Worm (Caenorhabditis elegans) whole organism, midembryonic: Measurements from ENCODE around the gene C56C10.6.
"Not testable (repeated sequence)": the region's sequence is repeated elsewhere in the genome, so short reads cannot be mapped to it uniquely, and the experiment has no call there.

Source experiments
- T22C8.4 ChIP-seq: fragments of 200-800 bp; sonication (Bioruptor generic); IDR thresholded peaks from 2 replicates; pipeline ENCODE4 v1.3.6; 2022; ENCODE audit warnings: missing genetic modification characterization, missing compliant biosample characterization
- cog-1 ChIP-seq: sonication (generic microtip); optimal IDR thresholded peaks from 2 replicates; lab custom pipeline; 2016; ENCODE audit warnings: missing genetic modification characterization, missing compliant biosample characterization
- flt-1 ChIP-seq: fragments of 200-800 bp; sonication (Bioruptor generic); IDR thresholded peaks from 2 replicates; pipeline ENCODE4 v1.3.6; 2022; ENCODE audit warnings: missing genetic modification characterization, missing compliant biosample characterization
- klf-2 ChIP-seq: fragments of 200-800 bp; sonication (Bioruptor generic); conservative IDR thresholded peaks from 2 replicates; pipeline ENCODE4 v1.3.6; 2022; ENCODE audit warnings: missing genetic modification reagents, missing genetic modification characterization, missing compliant biosample characterization
- med-1 ChIP-seq: sonication (generic microtip); optimal IDR thresholded peaks from 2 replicates; lab custom pipeline; 2017; ENCODE audit warnings: missing genetic modification characterization, mild to moderate bottlenecking, missing compliant biosample characterization, antibody characterized with exemption, missing genetic modification reagents; ENCODE audit not compliant: insufficient read depth
- ref-1 ChIP-seq: fragments of 200-800 bp; sonication (Bioruptor generic); conservative IDR thresholded peaks from 2 replicates; pipeline ENCODE4 v1.3.6; 2022; ENCODE audit warnings: missing genetic modification reagents, missing genetic modification characterization, missing compliant biosample characterization
- tab-1 ChIP-seq: fragments of 200-800 bp; sonication (Bioruptor generic); IDR thresholded peaks from 2 replicates; pipeline ENCODE4 v1.3.6; 2022; ENCODE audit warnings: missing genetic modification characterization, missing compliant biosample characterization
- ztf-23 ChIP-seq: fragments of 200-800 bp; sonication (Bioruptor generic); IDR thresholded peaks from 2 replicates; pipeline ENCODE4 v1.3.6; 2022; ENCODE audit warnings: missing genetic modification reagents, missing genetic modification characterization, missing compliant biosample characterization
- ztf-29 ChIP-seq: fragments of 200-800 bp; sonication (Bioruptor generic); IDR thresholded peaks from 2 replicates; pipeline ENCODE4 v1.3.6; 2022; ENCODE audit warnings: missing genetic modification reagents, missing genetic modification characterization, missing compliant biosample characterization

The C56C10.6 gene

DNA sequence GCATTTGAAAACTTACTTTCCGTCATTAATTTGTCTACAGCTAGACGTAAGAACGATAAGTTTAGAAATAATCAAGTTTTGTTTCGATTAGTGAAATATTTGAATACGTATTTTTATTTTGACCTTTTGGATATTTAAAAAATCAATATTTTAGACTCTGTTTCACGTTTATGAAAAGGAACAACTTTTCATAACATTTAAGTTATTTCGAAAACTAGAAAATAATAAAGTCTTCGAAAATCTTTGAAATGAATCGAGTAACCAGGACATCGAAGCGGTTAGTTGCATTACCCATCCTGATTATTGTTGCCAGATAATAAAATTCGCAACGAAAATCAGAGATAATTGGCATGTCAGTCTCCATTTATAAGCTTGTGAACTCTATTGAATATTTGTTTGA lies at the start of gene C56C10.6:
TSS of gene C56C10.6 (minus strand) at position 101 of the 400 bp plus-strand sequence.
- TF ChIP-seq cog-1 (tag; lab: Kevin White, UChicago) (no peak), klf-2 (GFP tag; lab: Robert Waterston, UW) (no peak), tab-1 (no peak), ztf-23 (GFP tag; lab: Robert Waterston, UW) (no peak), med-1 (GFP tag; lab: Kevin White, UChicago) (no peak), ztf-29 (GFP tag; lab: Robert Waterston, UW) (no peak), flt-1 (GFP tag; lab: Robert Waterston, UW) (no peak), ref-1 (GFP tag; lab: Robert Waterston, UW) (no peak), T22C8.4 (no peak)

DNA sequence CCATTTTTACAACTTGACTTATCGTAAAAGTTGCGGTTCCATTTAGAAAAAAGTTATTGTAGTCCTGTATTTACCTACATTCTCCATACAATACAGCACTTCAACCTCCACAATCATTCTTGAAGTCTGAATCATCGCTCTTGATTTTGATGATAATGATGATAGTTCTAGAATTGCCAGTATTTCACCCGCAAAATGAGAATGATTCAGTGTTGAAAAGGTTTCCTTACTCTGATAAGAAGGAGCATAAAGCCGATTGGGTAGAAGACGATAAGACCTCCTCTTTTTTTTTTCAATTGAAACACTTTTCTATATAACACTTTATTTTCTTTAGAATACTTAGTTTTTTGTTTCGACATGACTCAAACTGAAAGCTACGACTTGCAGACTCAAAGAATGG lies 49.7 kb upstream of the C56C10.6 start, which contains the start of gene T19D12.4:
TSS of gene T19D12.4 (plus strand) at position 295 of the 400 bp plus-strand sequence.
- TF ChIP-seq cog-1 (tag; lab: Kevin White, UChicago) (no peak), tab-1 (no peak), flt-1 (GFP tag; lab: Robert Waterston, UW) (no peak), klf-2 (GFP tag; lab: Robert Waterston, UW) (no peak), ztf-29 (GFP tag; lab: Robert Waterston, UW) (no peak), ref-1 (GFP tag; lab: Robert Waterston, UW) (no peak), med-1 (GFP tag; lab: Kevin White, UChicago) (no peak), ztf-23 (GFP tag; lab: Robert Waterston, UW) (no peak)

DNA sequence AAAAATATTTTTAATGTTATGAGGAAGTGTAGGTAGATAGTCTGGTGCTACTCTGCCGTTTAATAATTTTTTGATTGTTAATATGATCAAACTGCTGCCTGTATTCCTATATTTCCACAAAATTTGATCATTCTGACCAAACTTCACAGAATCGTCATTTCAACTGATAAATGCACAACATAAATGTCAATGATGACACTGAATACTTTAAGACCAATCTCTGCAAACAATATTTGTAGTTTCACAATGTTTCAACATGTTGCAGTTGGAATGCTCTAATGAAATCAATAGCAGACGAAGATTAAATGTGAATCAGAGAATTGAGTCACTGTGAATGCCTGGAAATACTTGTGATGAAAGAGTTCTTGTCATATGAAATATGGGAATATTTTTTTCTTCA lies 48.6 kb upstream of the C56C10.6 start:
- TF ChIP-seq med-1 (GFP tag; lab: Kevin White, UChicago) (no peak), tab-1 (no peak), T22C8.4 (no peak), ref-1 (GFP tag; lab: Robert Waterston, UW) (no peak), flt-1 (GFP tag; lab: Robert Waterston, UW) (no peak), cog-1 (tag; lab: Kevin White, UChicago) (no peak), ztf-29 (GFP tag; lab: Robert Waterston, UW) (no peak), ztf-23 (GFP tag; lab: Robert Waterston, UW) (no peak), klf-2 (GFP tag; lab: Robert Waterston, UW) (no peak)

DNA sequence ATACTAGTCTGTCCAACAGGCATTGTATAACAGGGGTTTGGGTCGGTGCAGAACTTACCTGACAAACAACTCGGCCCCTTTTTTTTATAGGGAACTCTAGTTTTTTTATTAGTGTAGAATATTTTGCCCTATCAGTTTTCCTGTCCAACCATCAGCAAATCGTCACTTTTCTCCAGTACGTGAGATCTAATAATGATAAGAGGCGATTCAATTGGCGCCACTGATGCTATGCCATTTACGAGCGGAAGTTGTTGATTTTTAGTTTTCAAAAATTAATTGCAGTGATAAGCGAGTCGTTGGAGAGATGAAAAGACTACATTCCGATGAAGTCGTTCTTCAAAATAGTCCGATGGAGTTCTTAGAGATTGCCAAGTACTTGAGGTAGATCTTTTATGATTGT lies 47.3 kb upstream of the C56C10.6 start:
- TF ChIP-seq cog-1 (tag; lab: Kevin White, UChicago) (no peak), tab-1 (no peak), med-1 (GFP tag; lab: Kevin White, UChicago) (no peak), ztf-23 (GFP tag; lab: Robert Waterston, UW) (no peak), klf-2 (GFP tag; lab: Robert Waterston, UW) (no peak), ztf-29 (GFP tag; lab: Robert Waterston, UW) (no peak), flt-1 (GFP tag; lab: Robert Waterston, UW) (no peak)

DNA sequence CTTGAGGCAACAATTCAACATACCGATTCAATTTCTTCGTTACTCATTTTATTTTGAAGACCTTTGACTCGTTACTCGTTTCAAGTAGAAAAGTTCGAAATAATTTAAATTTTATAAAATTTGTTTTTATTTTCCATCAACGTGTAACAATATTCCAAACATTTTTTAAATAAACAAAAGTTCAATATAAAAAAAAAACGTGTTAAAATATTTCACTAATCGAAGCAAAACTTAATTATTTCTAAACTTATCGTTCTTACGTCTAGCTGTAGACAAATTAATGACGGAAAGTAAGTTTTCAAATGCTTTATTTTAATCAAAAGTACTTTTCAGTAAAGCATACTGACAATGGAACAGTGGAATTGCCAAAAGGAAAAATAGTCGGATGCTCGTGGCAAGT lies 46.0 kb upstream of the C56C10.6 start, which contains the start of the genes F54H5.5 and F54H5.2:
TSS of gene F54H5.5 (minus strand) at position 101 of the 400 bp plus-strand sequence.
TSS of gene F54H5.2 (plus strand) at position 303 of the 400 bp plus-strand sequence.
- TF ChIP-seq ref-1 (GFP tag; lab: Robert Waterston, UW); T22C8.4; tab-1: not testable (repeated sequence)

DNA sequence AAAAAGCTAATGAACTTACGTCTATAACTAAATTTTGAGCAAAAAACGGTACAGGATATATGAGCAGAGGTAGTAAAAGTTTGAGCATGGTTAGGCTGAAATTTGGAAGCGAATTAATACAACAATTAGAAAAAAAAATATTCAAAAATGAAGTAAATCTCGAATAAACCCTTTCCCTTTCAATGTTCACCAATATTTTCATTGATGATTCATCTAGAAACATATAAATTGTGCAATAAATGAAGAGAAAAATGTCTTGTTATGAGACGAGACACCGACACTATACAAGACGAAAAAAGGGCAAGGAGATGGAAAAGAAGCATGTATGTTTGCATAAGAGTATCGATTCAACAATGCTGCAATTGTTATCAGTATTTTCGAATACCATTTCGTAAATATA lies 44.2 kb upstream of the C56C10.6 start, which contains the start of gene F54H5.14:
TSS of gene F54H5.14 (minus strand) at position 101 of the 400 bp plus-strand sequence.
- TF ChIP-seq ztf-29 (GFP tag; lab: Robert Waterston, UW) (no peak), T22C8.4 (no peak), flt-1 (GFP tag; lab: Robert Waterston, UW) (no peak), med-1 (GFP tag; lab: Kevin White, UChicago) (no peak), tab-1 (no peak), klf-2 (GFP tag; lab: Robert Waterston, UW) (no peak), ztf-23 (GFP tag; lab: Robert Waterston, UW) (no peak)

DNA sequence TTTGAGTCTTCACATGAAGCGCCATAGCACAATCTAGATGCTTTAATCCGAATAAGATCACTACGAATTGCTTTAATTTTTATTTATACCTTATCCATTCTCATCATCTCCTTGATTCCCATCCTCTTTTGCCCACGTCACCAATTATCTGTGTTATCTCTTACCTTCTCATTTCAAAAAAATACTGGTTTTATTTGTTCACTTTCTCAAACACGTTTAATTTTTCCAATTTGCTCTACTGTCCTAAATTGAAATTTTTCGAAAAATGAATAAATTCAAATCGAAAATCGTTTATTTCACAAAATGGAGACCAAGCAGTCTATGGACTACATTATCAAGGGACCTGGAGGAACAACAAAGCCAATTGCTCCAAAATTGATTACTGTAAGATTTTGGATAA lies 40.8 kb upstream of the C56C10.6 start, which contains the start of gene F54H5.3:
TSS of gene F54H5.3 (plus strand) at position 301 of the 400 bp plus-strand sequence.
- TF ChIP-seq cog-1 (tag; lab: Kevin White, UChicago) (no peak), ztf-29 (GFP tag; lab: Robert Waterston, UW) (no peak), ref-1 (GFP tag; lab: Robert Waterston, UW) (no peak), tab-1 (no peak), klf-2 (GFP tag; lab: Robert Waterston, UW) (no peak), ztf-23 (GFP tag; lab: Robert Waterston, UW) (no peak), med-1 (GFP tag; lab: Kevin White, UChicago) (no peak), flt-1 (GFP tag; lab: Robert Waterston, UW) (no peak), T22C8.4 (no peak)

DNA sequence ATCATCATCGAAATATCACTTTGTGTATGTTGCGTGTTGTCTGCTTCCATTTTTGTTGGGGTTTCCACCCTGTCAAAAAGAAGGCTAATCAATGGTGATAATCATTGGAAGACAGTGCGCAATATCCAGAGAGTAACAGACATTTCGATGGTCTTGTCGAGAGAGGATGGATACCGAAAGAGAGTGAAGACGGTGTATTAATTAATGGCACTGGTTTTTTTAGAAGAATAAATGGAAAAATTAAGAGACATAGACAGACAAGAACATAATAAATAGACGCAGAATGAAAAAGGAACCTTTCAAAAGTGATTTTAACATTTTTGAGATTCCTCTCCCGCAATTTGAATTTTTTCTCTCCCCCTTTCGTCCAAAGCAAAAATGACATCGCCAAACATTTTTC lies 37.9 kb upstream of the C56C10.6 start:
- TF ChIP-seq ref-1 (GFP tag; lab: Robert Waterston, UW) = no peak
- no peak for TF ChIP-seq med-1 (GFP tag; lab: Kevin White, UChicago)
- TF ChIP-seq klf-2 (GFP tag; lab: Robert Waterston, UW) = no peak
- TF ChIP-seq flt-1 (GFP tag; lab: Robert Waterston, UW) = no peak
- TF ChIP-seq cog-1 (tag; lab: Kevin White, UChicago) = no peak
- TF ChIP-seq tab-1 = no peak
- no peak for TF ChIP-seq ztf-23 (GFP tag; lab: Robert Waterston, UW)
- no peak for TF ChIP-seq ztf-29 (GFP tag; lab: Robert Waterston, UW)
- no peak for TF ChIP-seq T22C8.4

DNA sequence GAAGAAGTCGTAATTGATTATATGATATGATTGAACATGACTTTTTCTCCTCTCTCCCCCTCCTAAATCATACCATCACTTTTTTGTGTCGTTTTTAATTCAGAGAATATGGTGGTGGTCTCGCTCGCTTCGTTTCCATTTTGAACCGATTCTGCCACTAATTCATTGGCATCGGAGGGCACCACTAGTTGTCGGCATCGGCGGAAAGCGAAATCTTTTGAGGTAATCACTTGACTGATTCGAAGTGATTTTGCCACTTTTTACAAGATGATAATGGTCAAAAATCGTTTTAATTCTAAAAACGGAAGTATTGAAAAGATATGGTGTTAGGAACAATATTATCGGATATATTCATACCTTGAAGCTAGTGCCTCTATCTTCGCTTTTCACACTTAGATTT lies 35.6 kb upstream of the C56C10.6 start, which contains the start of gene klf-3:
TSS of gene klf-3 (plus strand) at position 109 of the 400 bp plus-strand sequence.
- TF ChIP-seq med-1 (GFP tag; lab: Kevin White, UChicago) (no peak), klf-2 (GFP tag; lab: Robert Waterston, UW) (no peak), ztf-23 (GFP tag; lab: Robert Waterston, UW) (no peak), ref-1 (GFP tag; lab: Robert Waterston, UW) (no peak), ztf-29 (GFP tag; lab: Robert Waterston, UW) (no peak)
